Fruit fly (Drosophila melanogaster) whole organism, prepupa: Measurements from ENCODE around the gene CG7879.

Source experiments
- Blimp-1 ChIP-seq: fragments of 200-800 bp; sonication (Bioruptor generic); optimal IDR thresholded peaks from 3 replicates; lab custom pipeline; 2017; ENCODE audit warnings: missing biosample characterization, missing genetic modification characterization, mild to moderate bottlenecking, moderate library complexity, missing genetic modification reagents
- CG10631 ChIP-seq: fragments of 200-800 bp; sonication (Bioruptor generic); optimal IDR thresholded peaks from 2 replicates; lab custom pipeline; 2016; ENCODE audit warnings: missing biosample characterization, missing genetic modification characterization
- CG10669 ChIP-seq: fragments of 200-800 bp; sonication (Bioruptor generic); optimal IDR thresholded peaks from 3 replicates; lab custom pipeline; 2018; ENCODE audit warnings: missing biosample characterization, mild to moderate bottlenecking, missing genetic modification characterization, moderate library complexity
- CG11294 ChIP-seq: fragments of 200-800 bp; sonication (Bioruptor generic); IDR thresholded peaks from 2 replicates; pipeline ENCODE4 v1.3.6; 2022; ENCODE audit warnings: missing biosample characterization, missing genetic modification characterization
- CG11902 ChIP-seq: fragments of 200-800 bp; sonication (Bioruptor generic); optimal IDR thresholded peaks from 3 replicates; lab custom pipeline; 2016; ENCODE audit warnings: missing biosample characterization, missing genetic modification characterization
- CG15336 ChIP-seq: fragments of 200-800 bp; sonication (Bioruptor generic); IDR thresholded peaks from 2 replicates; pipeline ENCODE4 v1.3.6; 2022; ENCODE audit warnings: missing biosample characterization, missing genetic modification characterization
- CG1621 ChIP-seq: fragments of 200-800 bp; sonication (Bioruptor generic); optimal IDR thresholded peaks from 3 replicates; lab custom pipeline; 2018; ENCODE audit warnings: missing biosample characterization, mild to moderate bottlenecking, missing genetic modification characterization
- CG16779 ChIP-seq: fragments of 200-800 bp; sonication (Bioruptor generic); optimal IDR thresholded peaks from 3 replicates; lab custom pipeline; 2017; ENCODE audit warnings: missing biosample characterization, mild to moderate bottlenecking, missing genetic modification characterization
- CG32006 ChIP-seq: fragments of 200-800 bp; sonication (Bioruptor generic); optimal IDR thresholded peaks from 3 replicates; lab custom pipeline; 2017; ENCODE audit warnings: missing biosample characterization, mild to moderate bottlenecking, missing genetic modification characterization
- CG34406 ChIP-seq: fragments of 200-800 bp; sonication (Bioruptor generic); optimal IDR thresholded peaks from 3 replicates; lab custom pipeline; 2016; ENCODE audit warnings: missing biosample characterization, missing genetic modification characterization
- CG6163 ChIP-seq: fragments of 200-800 bp; sonication (Bioruptor generic); IDR thresholded peaks from 3 replicates; pipeline ENCODE4 v1.3.6; 2022; ENCODE audit warnings: missing biosample characterization, missing genetic modification characterization
- CG6792 ChIP-seq: fragments of 200-800 bp; sonication (Bioruptor generic); optimal IDR thresholded peaks from 3 replicates; lab custom pipeline; 2016; ENCODE audit warnings: missing biosample characterization, missing genetic modification characterization
- CG6808 ChIP-seq: fragments of 200-800 bp; sonication (Bioruptor generic); optimal IDR thresholded peaks from 3 replicates; lab custom pipeline; 2017; ENCODE audit warnings: missing biosample characterization, missing genetic modification characterization, mild to moderate bottlenecking, moderate library complexity, missing genetic modification reagents
- CG6854 ChIP-seq: fragments of 200-800 bp; sonication (Bioruptor generic); optimal IDR thresholded peaks from 2 replicates; lab custom pipeline; 2017; ENCODE audit warnings: missing biosample characterization, mild to moderate bottlenecking, missing genetic modification characterization
- CG7368 ChIP-seq: fragments of 200-800 bp; sonication (Bioruptor generic); optimal IDR thresholded peaks from 3 replicates; lab custom pipeline; 2016; ENCODE audit warnings: missing biosample characterization, missing genetic modification characterization
- CG8319 ChIP-seq: fragments of 200-800 bp; sonication (Bioruptor generic); optimal IDR thresholded peaks from 3 replicates; lab custom pipeline; 2016; ENCODE audit warnings: missing biosample characterization, missing genetic modification characterization
- Eip75B ChIP-seq: fragments of 200-800 bp; sonication (Bioruptor generic); optimal IDR thresholded peaks from 3 replicates; lab custom pipeline; 2016; ENCODE audit warnings: missing biosample characterization, missing genetic modification characterization
- Eip78C ChIP-seq: fragments of 200-800 bp; sonication (Bioruptor generic); peaks from one replicate; lab custom pipeline; 2016; ENCODE audit warnings: missing biosample characterization, missing genetic modification characterization
- Eip93F ChIP-seq: fragments of 200-800 bp; sonication (Bioruptor generic); optimal IDR thresholded peaks from 2 replicates; lab custom pipeline; 2016; ENCODE audit warnings: missing biosample characterization, mild to moderate bottlenecking, missing genetic modification characterization
- Gug ChIP-seq: fragments of 200-800 bp; sonication (Bioruptor generic); IDR thresholded peaks from 2 replicates; pipeline ENCODE4 v1.3.6; 2022; ENCODE audit warnings: missing biosample characterization, missing genetic modification characterization
- Hr38 ChIP-seq: sonication (Bioruptor generic); optimal IDR thresholded peaks from 2 replicates; lab custom pipeline; 2016; ENCODE audit warnings: missing biosample characterization, missing genetic modification characterization
- Hr39 ChIP-seq: fragments of 200-800 bp; sonication (Bioruptor generic); optimal IDR thresholded peaks from 2 replicates; lab custom pipeline; 2016; ENCODE audit warnings: missing biosample characterization, missing genetic modification characterization
- Hr4 ChIP-seq: fragments of 200-800 bp; sonication (Bioruptor generic); optimal IDR thresholded peaks from 3 replicates; lab custom pipeline; 2016; ENCODE audit warnings: missing biosample characterization, missing genetic modification characterization
- OdsH ChIP-seq: fragments of 200-800 bp; sonication (Bioruptor generic); optimal IDR thresholded peaks from 3 replicates; lab custom pipeline; 2016; ENCODE audit warnings: missing biosample characterization, missing genetic modification characterization
- Smox ChIP-seq: fragments of 200-800 bp; sonication (Bioruptor generic); optimal IDR thresholded peaks from 3 replicates; lab custom pipeline; 2016; ENCODE audit warnings: missing biosample characterization, missing genetic modification characterization
- Sox102F ChIP-seq: fragments of 200-800 bp; sonication (Bioruptor generic); optimal IDR thresholded peaks from 2 replicates; lab custom pipeline; 2016; ENCODE audit warnings: missing biosample characterization, mild to moderate bottlenecking, missing genetic modification characterization
- Sox14 ChIP-seq: fragments of 200-800 bp; sonication (Bioruptor generic); optimal IDR thresholded peaks from 3 replicates; lab custom pipeline; 2016; ENCODE audit warnings: missing biosample characterization, missing genetic modification characterization
- acj6 ChIP-seq: fragments of 200-800 bp; sonication (Bioruptor generic); optimal IDR thresholded peaks from 3 replicates; lab custom pipeline; 2016; ENCODE audit warnings: missing biosample characterization, missing genetic modification characterization
- dac ChIP-seq: fragments of 200-800 bp; sonication (Bioruptor generic); optimal IDR thresholded peaks from 2 replicates; lab custom pipeline; 2017; ENCODE audit warnings: missing biosample characterization, mild to moderate bottlenecking, missing genetic modification characterization
- dsx ChIP-seq: fragments of 200-800 bp; optimal IDR thresholded peaks from 3 replicates; lab custom pipeline; 2019; ENCODE audit warnings: missing biosample characterization, mild to moderate bottlenecking, missing genetic modification characterization, moderate library complexity; ENCODE audit not compliant: poor library complexity, severe bottlenecking
- fd85E ChIP-seq: fragments of 200-800 bp; sonication (Bioruptor generic); optimal IDR thresholded peaks from 3 replicates; lab custom pipeline; 2016; ENCODE audit warnings: missing biosample characterization, missing genetic modification characterization
- fkh ChIP-seq: fragments of 200-800 bp; sonication (Bioruptor generic); optimal IDR thresholded peaks from 3 replicates; lab custom pipeline; 2017; ENCODE audit warnings: missing biosample characterization, mild to moderate bottlenecking, missing genetic modification characterization, moderate library complexity
- lz ChIP-seq: fragments of 200-800 bp; sonication (Bioruptor generic); optimal IDR thresholded peaks from 3 replicates; lab custom pipeline; 2016; ENCODE audit warnings: missing biosample characterization, missing genetic modification characterization
- pdm3 ChIP-seq: fragments of 200-800 bp; sonication (Bioruptor generic); optimal IDR thresholded peaks from 3 replicates; lab custom pipeline; 2016; ENCODE audit warnings: missing biosample characterization, missing genetic modification characterization
- ss ChIP-seq, 2 experiments: fragments of 200-800 bp; sonication (Bioruptor generic); optimal IDR thresholded peaks; 2 replicates in 1 of 2; 3 replicates in 1 of 2; lab custom pipeline; 2017 to 2018; ENCODE audit warnings: mild to moderate bottlenecking in 2 of 2, missing biosample characterization in 2 of 2, missing genetic modification characterization in 2 of 2, moderate library complexity in 1 of 2
- svp ChIP-seq: fragments of 200-800 bp; sonication (Bioruptor generic); peaks from one replicate; lab custom pipeline; 2016; ENCODE audit warnings: missing biosample characterization, missing genetic modification characterization
- vri ChIP-seq: fragments of 200-800 bp; sonication (Bioruptor generic); optimal IDR thresholded peaks from 3 replicates; lab custom pipeline; 2016; ENCODE audit warnings: missing biosample characterization, mild to moderate bottlenecking, missing genetic modification characterization

Gene CG7879

dm6 chr3L:1558178-1558788, 10.1 kb downstream of the CG7879 start, which contains the start of the genes Pex10 and CG12099 (continued):
- peak; percentile 58 for TF ChIP-seq Eip93F (GFP tag; lab: Kevin White, UChicago)
- peak; percentile 78 for TF ChIP-seq vri
- TF ChIP-seq CG10631 (GFP tag; lab: Kevin White, UChicago) = peak; percentile 94
- peak; percentile 82 for TF ChIP-seq dac (GFP tag; lab: Kevin White, UChicago)
- TF ChIP-seq lz (GFP tag; lab: Kevin White, UChicago) = peak; percentile 83
- TF ChIP-seq CG8319 (GFP tag; lab: Kevin White, UChicago) = peak; percentile 67
- TF ChIP-seq CG6792 (GFP tag; lab: Kevin White, UChicago) = peak; percentile 80
- no peak for TF ChIP-seq Smox (GFP tag; lab: Kevin White, UChicago)
- TF ChIP-seq ss (GFP tag; optimal IDR thresholded peaks at IDR 0.05; lab: Kevin White, UChicago) = peak; percentile 69 to 76
- TF ChIP-seq CG11294 (GFP tag; lab: Robert Waterston, UW) = peak; percentile 75
- peak; percentile 79 for TF ChIP-seq Eip78C (GFP tag; lab: Kevin White, UChicago)
- peak; percentile 86 for TF ChIP-seq CG6163 (GFP tag; lab: Robert Waterston, UW)
- peak; percentile 65 for TF ChIP-seq dsx (GFP tag; lab: Kevin White, UChicago)
- peak; percentile 73 for TF ChIP-seq CG10669 (GFP tag; lab: Kevin White, UChicago)
- peak; percentile 58 for TF ChIP-seq Blimp-1
- TF ChIP-seq CG6808 (GFP tag; lab: Kevin White, UChicago) = peak; percentile 78

DNA sequence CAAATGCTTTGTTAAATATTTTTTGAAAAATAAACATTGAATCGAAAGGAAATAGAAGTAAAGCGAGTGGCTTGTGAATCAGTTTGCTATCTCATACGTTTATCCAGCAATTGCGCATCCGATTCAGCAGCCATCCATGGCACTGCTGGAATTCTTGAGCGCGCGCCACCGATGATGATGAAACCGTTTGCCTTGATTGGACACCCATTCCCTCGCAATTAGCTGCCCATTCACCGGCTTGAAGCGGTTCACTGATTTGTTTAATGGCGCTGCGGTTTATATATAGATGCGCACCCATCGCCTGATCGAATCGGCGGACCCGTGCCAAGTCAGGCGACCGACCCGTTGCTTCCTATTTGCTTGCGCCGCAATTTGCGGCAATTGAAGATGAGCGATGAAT, 15.2 kb downstream of the CG7879 start, which contains the start of gene Pcyt2:
Pcyt2 (plus strand) TSS at position 301 of the 400 bp plus-strand sequence.
- TF ChIP-seq Hr38 (GFP tag; lab: Kevin White, UChicago) (no peak), svp (GFP tag; lab: Kevin White, UChicago) (no peak), CG7368 (GFP tag; lab: Kevin White, UChicago) (no peak), Sox102F (GFP tag; lab: Kevin White, UChicago) (no peak), Hr39 (GFP tag; lab: Kevin White, UChicago) (no peak), Smox (GFP tag; lab: Kevin White, UChicago) (no peak), CG32006 (GFP tag; lab: Kevin White, UChicago) (no peak), CG8319 (GFP tag; lab: Kevin White, UChicago) (no peak), CG11902 (no peak), CG16779 (tag; lab: Kevin White, UChicago) (no peak), CG34406 (GFP tag; lab: Kevin White, UChicago) (no peak), CG6854 (GFP tag; lab: Kevin White, UChicago) (no peak), Eip78C (GFP tag; lab: Kevin White, UChicago) (no peak)

- no peak for TF ChIP-seq CG34406 (GFP tag; lab: Kevin White, UChicago)
- TF ChIP-seq svp (GFP tag; lab: Kevin White, UChicago) = peak; percentile 65
Observed at dm6 chr3L:1550914-1551313, 17.5 kb downstream of the CG7879 start.

dm6 chr3L:1549634-1550071, 18.8 kb downstream of the CG7879 start:
- TF ChIP-seq svp (GFP tag; lab: Kevin White, UChicago) (peak; percentile 26), acj6 (GFP tag; lab: Kevin White, UChicago) (no peak), CG6163 (GFP tag; lab: Robert Waterston, UW) (peak; percentile 33; the same call in 1 of the 3 replicates)
- TF ChIP-seq, all 60 proteins: peak for 2

dm6 chr3L:1549148-1549547, 19.3 kb downstream of the CG7879 start:
- TF ChIP-seq CG8319 (GFP tag; lab: Kevin White, UChicago) (no peak), Sox14 (no peak), CG34406 (GFP tag; lab: Kevin White, UChicago) (no peak), CG7368 (GFP tag; lab: Kevin White, UChicago) (no peak), Gug (GFP tag; lab: Robert Waterston, UW) (no peak), Eip75B (GFP tag; lab: Kevin White, UChicago) (no peak), CG1621 (no peak), CG15336 (GFP tag; lab: Robert Waterston, UW) (no peak), OdsH (GFP tag; lab: Kevin White, UChicago) (no peak), fd85E (no peak), CG6808 (GFP tag; lab: Kevin White, UChicago) (no peak), Hr4 (GFP tag; lab: Kevin White, UChicago) (peak; percentile 29), CG11294 (GFP tag; lab: Robert Waterston, UW) (no peak), pdm3 (GFP tag; lab: Kevin White, UChicago) (no peak), CG10669 (GFP tag; lab: Kevin White, UChicago) (no peak), fkh (peak; percentile 46), Eip78C (GFP tag; lab: Kevin White, UChicago) (peak; percentile 43)
